Worm (Caenorhabditis elegans) whole organism, L1 larva: ENCODE results near the gene trpp-12.

Experiments
- aha-1 ChIP-seq: fragments of 150-350 bp; optimal IDR thresholded peaks from 2 replicates; lab custom pipeline; 2014; ENCODE audit warnings: missing biosample characterization, missing genetic modification characterization
- ceh-63 ChIP-seq: fragments of 200-800 bp; sonication (Bioruptor generic); optimal IDR thresholded peaks from 2 replicates; lab custom pipeline; 2018; ENCODE audit warnings: mild to moderate bottlenecking, missing genetic modification characterization, missing compliant biosample characterization
- ceh-88 ChIP-seq: fragments of 200-800 bp; sonication (Bioruptor generic); IDR thresholded peaks from 2 replicates; pipeline ENCODE4 v1.3.6; 2022; ENCODE audit warnings: missing genetic modification characterization, missing compliant biosample characterization
- ces-1 ChIP-seq: fragments of 150-350 bp; optimal IDR thresholded peaks from 2 replicates; lab custom pipeline; 2014; ENCODE audit warnings: missing biosample characterization, missing genetic modification reagents, missing genetic modification characterization
- dsc-1 ChIP-seq: sonication (generic microtip); optimal IDR thresholded peaks from 2 replicates; lab custom pipeline; 2016; ENCODE audit warnings: mild to moderate bottlenecking, missing genetic modification characterization, missing compliant biosample characterization
- efl-3 ChIP-seq: fragments of 200-800 bp; sonication (Bioruptor generic); optimal IDR thresholded peaks from 2 replicates; lab custom pipeline; 2018; ENCODE audit warnings: mild to moderate bottlenecking, missing genetic modification characterization, missing compliant biosample characterization
- egl-27 ChIP-seq, 2 experiments: fragments of 150-350 bp in 1 of 2; sonication (generic microtip); optimal IDR thresholded peaks; 3 replicates each; lab custom pipeline; 2017 to 2018; ENCODE audit warnings: missing biosample characterization in 2 of 2, missing genetic modification characterization in 2 of 2, missing genetic modification reagents in 2 of 2
- elt-2 ChIP-seq: sonication (generic microtip); optimal IDR thresholded peaks from 2 replicates; lab custom pipeline; 2016; ENCODE audit warnings: missing genetic modification characterization, mild to moderate bottlenecking, inconsistent platforms, missing compliant biosample characterization, missing genetic modification reagents
- elt-3 ChIP-seq, 6 experiments: fragments of 150-350 bp in 1 of 6; sonication (generic microtip); optimal IDR thresholded peaks; 2 replicates each; lab custom pipeline; 2017 to 2018; ENCODE audit warnings: missing biosample characterization in 6 of 6, missing genetic modification characterization in 6 of 6, inconsistent platforms in 1 of 6
- ets-5 ChIP-seq: fragments of 200-800 bp; sonication (Bioruptor generic); IDR thresholded peaks from 2 replicates; pipeline ENCODE4 v1.3.6; 2022; ENCODE audit warnings: missing genetic modification characterization, missing compliant biosample characterization
- fkh-10 ChIP-seq: sonication (generic microtip); optimal IDR thresholded peaks from 2 replicates; lab custom pipeline; 2017; ENCODE audit warnings: missing biosample characterization, missing genetic modification reagents, missing genetic modification characterization
- fkh-8 ChIP-seq: sonication (generic microtip); optimal IDR thresholded peaks from 2 replicates; lab custom pipeline; 2016; ENCODE audit warnings: mild to moderate bottlenecking, missing genetic modification characterization, missing compliant biosample characterization
- hpl-2 ChIP-seq: fragments of 150-350 bp; optimal IDR thresholded peaks from 2 replicates; lab custom pipeline; 2014; ENCODE audit warnings: missing biosample characterization, missing genetic modification reagents, missing genetic modification characterization
- irx-1 ChIP-seq: sonication (generic microtip); optimal IDR thresholded peaks from 2 replicates; lab custom pipeline; 2016; ENCODE audit warnings: missing genetic modification characterization, missing compliant biosample characterization
- lin-13 ChIP-seq: fragments of 150-350 bp; optimal IDR thresholded peaks from 2 replicates; lab custom pipeline; 2014; ENCODE audit warnings: missing biosample characterization, missing genetic modification reagents, missing genetic modification characterization
- lin-15B ChIP-seq: fragments of 150-350 bp; sonication (generic microtip); optimal IDR thresholded peaks from 3 replicates; lab custom pipeline; 2014; ENCODE audit warnings: missing biosample characterization, missing genetic modification characterization
- lin-35 ChIP-seq, 2 experiments: fragments of 150-350 bp; optimal IDR thresholded peaks; 2 replicates each; lab custom pipeline; 2014; ENCODE audit warnings: missing biosample characterization in 2 of 2, missing genetic modification characterization in 2 of 2, missing genetic modification reagents in 2 of 2
- lin-39 ChIP-seq: fragments of 150-350 bp; optimal IDR thresholded peaks from 2 replicates; lab custom pipeline; 2014; ENCODE audit warnings: missing biosample characterization, missing genetic modification reagents, missing genetic modification characterization
- mab-9 ChIP-seq: fragments of 200-800 bp; sonication (Bioruptor generic); IDR thresholded peaks from 2 replicates; pipeline ENCODE4 v1.3.6; 2022; ENCODE audit warnings: missing genetic modification reagents, missing genetic modification characterization, missing compliant biosample characterization
- mdl-1 ChIP-seq, 2 experiments: fragments of 150-350 bp; optimal IDR thresholded peaks; 2 replicates each; lab custom pipeline; 2014 to 2017; ENCODE audit warnings: missing biosample characterization in 2 of 2, missing genetic modification characterization in 2 of 2, inconsistent platforms in 1 of 2
- mef-2 ChIP-seq: fragments of 150-350 bp; optimal IDR thresholded peaks from 2 replicates; lab custom pipeline; 2014; ENCODE audit warnings: missing biosample characterization, missing genetic modification characterization
- nhr-12 ChIP-seq: sonication (generic microtip); optimal IDR thresholded peaks from 2 replicates; lab custom pipeline; 2017; ENCODE audit warnings: missing biosample characterization, missing genetic modification characterization
- nhr-20 ChIP-seq: sonication (generic microtip); optimal IDR thresholded peaks from 2 replicates; lab custom pipeline; 2016; ENCODE audit warnings: mild to moderate bottlenecking, missing genetic modification characterization, missing compliant biosample characterization
- nhr-28 ChIP-seq: fragments of 150-350 bp; optimal IDR thresholded peaks from 2 replicates; lab custom pipeline; 2014; ENCODE audit warnings: missing biosample characterization, missing genetic modification characterization
- nhr-77 ChIP-seq: fragments of 150-350 bp; optimal IDR thresholded peaks from 2 replicates; lab custom pipeline; 2014; ENCODE audit warnings: missing biosample characterization, missing genetic modification characterization
- nhr-84 ChIP-seq: sonication (generic microtip); optimal IDR thresholded peaks from 2 replicates; lab custom pipeline; 2017; ENCODE audit warnings: missing biosample characterization, missing genetic modification characterization
- nhr-85 ChIP-seq: sonication (generic microtip); peaks from one replicate; lab custom pipeline; 2016; ENCODE audit warnings: missing genetic modification characterization, inconsistent platforms, missing compliant biosample characterization
- nhr-90 ChIP-seq: sonication (generic microtip); optimal IDR thresholded peaks from 2 replicates; lab custom pipeline; 2016; ENCODE audit warnings: mild to moderate bottlenecking, missing genetic modification characterization, missing compliant biosample characterization; ENCODE audit not compliant: poor library complexity
- pax-3 ChIP-seq: fragments of 200-800 bp; sonication (Bioruptor generic); optimal IDR thresholded peaks from 2 replicates; lab custom pipeline; 2018; ENCODE audit warnings: mild to moderate bottlenecking, missing genetic modification characterization, moderate library complexity, missing compliant biosample characterization
- skn-1 ChIP-seq: fragments of 150-350 bp; optimal IDR thresholded peaks from 2 replicates; lab custom pipeline; 2014; ENCODE audit warnings: missing biosample characterization, missing genetic modification characterization
- sox-4 ChIP-seq: sonication (generic microtip); optimal IDR thresholded peaks from 2 replicates; lab custom pipeline; 2016; ENCODE audit warnings: missing genetic modification characterization, missing compliant biosample characterization
- sptf-1 ChIP-seq: fragments of 150-350 bp; optimal IDR thresholded peaks from 2 replicates; lab custom pipeline; 2014; ENCODE audit warnings: missing biosample characterization, missing genetic modification characterization
- sup-37 ChIP-seq: fragments of 200-800 bp; sonication (Bioruptor generic); optimal IDR thresholded peaks from 2 replicates; lab custom pipeline; 2018; ENCODE audit warnings: mild to moderate bottlenecking, missing genetic modification characterization, missing compliant biosample characterization
- swsn-7 ChIP-seq: sonication (generic microtip); optimal IDR thresholded peaks from 2 replicates; lab custom pipeline; 2016; ENCODE audit warnings: missing genetic modification characterization, missing compliant biosample characterization
- tbx-2 ChIP-seq: sonication (generic microtip); optimal IDR thresholded peaks from 2 replicates; lab custom pipeline; 2016; ENCODE audit warnings: missing genetic modification characterization, missing compliant biosample characterization
- tlp-1 ChIP-seq: fragments of 150-350 bp; optimal IDR thresholded peaks from 2 replicates; lab custom pipeline; 2014; ENCODE audit warnings: missing biosample characterization, missing genetic modification characterization
- unc-30 ChIP-seq: sonication (generic microtip); optimal IDR thresholded peaks from 2 replicates; lab custom pipeline; 2017; ENCODE audit warnings: missing biosample characterization, missing genetic modification characterization
- unc-86 ChIP-seq: sonication (generic microtip); optimal IDR thresholded peaks from 2 replicates; lab custom pipeline; 2016; ENCODE audit warnings: missing genetic modification characterization, missing compliant biosample characterization
- xbp-1 ChIP-seq: sonication (generic microtip); optimal IDR thresholded peaks from 2 replicates; lab custom pipeline; 2016; ENCODE audit warnings: missing genetic modification characterization, missing compliant biosample characterization
- zag-1 ChIP-seq: fragments of 150-350 bp; optimal IDR thresholded peaks from 2 replicates; lab custom pipeline; 2014; ENCODE audit warnings: missing biosample characterization, missing genetic modification characterization
- ztf-4 ChIP-seq: fragments of 150-350 bp; optimal IDR thresholded peaks from 2 replicates; lab custom pipeline; 2014; ENCODE audit warnings: missing biosample characterization, missing genetic modification characterization

Gene trpp-12

ce11 chrX:2401883-2402282, 7.6 kb upstream of the trpp-12 start, which contains the start of gene dhhc-9 (continued):
- TF ChIP-seq egl-27 (tag; optimal IDR thresholded peaks at IDR 0.05; lab: Kevin White, UChicago) (no peak), sox-4 (tag; lab: Kevin White, UChicago) (no peak), tbx-2 (tag; lab: Kevin White, UChicago) (peak; percentile 50), skn-1 (tag; lab: Kevin White, UChicago) (peak; percentile 89)

- TF ChIP-seq ztf-4 (tag; lab: Kevin White, UChicago) (no peak), pax-3 (tag; lab: Kevin White, UChicago) (no peak), sox-4 (tag; lab: Kevin White, UChicago) (no peak), nhr-85 (tag; lab: Kevin White, UChicago) (no peak), ceh-63 (no peak), nhr-77 (tag; lab: Kevin White, UChicago) (no peak), fkh-8 (tag; lab: Kevin White, UChicago) (no peak), efl-3 (GFP tag; lab: Kevin White, UChicago) (no peak), nhr-28 (tag; lab: Kevin White, UChicago) (no peak), elt-3 (tag; optimal IDR thresholded peaks at IDR 0.05; lab: Kevin White, UChicago) (no peak), xbp-1 (tag; lab: Kevin White, UChicago) (no peak), nhr-12 (no peak), tlp-1 (no peak), ets-5 (GFP tag; lab: Robert Waterston, UW) (no peak), nhr-84 (tag; lab: Kevin White, UChicago) (no peak)
Observed at ce11 chrX:2403724-2404123, 5.8 kb upstream of the trpp-12 start, which contains the start of gene C43H6.4. C43H6.4 (plus strand) TSS chrX:2404024.

DNA sequence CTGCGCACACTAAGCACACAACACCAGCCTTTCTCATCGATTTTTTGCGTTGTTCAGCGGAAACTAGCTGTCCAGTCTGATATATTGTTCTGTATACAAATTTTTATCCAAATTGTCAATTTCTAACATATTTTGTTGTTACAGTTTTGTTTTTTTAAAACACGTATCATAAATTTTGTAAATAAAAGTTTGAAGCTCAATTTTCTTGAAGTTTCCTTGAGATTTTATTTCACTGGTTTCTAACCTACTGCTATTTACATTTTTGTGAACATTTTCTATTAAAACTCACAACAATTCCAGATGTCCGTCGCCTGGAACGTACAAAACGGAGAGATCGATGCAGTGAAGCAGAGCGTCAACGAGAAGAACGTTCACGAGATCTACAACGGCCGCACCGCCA, 2.3 kb upstream of the trpp-12 start, which contains the start of gene mtpn-1:
TSS of gene mtpn-1 (plus strand) at position 301 of the 400 bp plus-strand sequence.
- TF ChIP-seq nhr-85 (tag; lab: Kevin White, UChicago) (peak; percentile 56), zag-1 (tag; lab: Kevin White, UChicago) (no peak), lin-15B (tag; lab: Kevin White, UChicago) (no peak)
- TF ChIP-seq, all 84 proteins: peak for 1

DNA sequence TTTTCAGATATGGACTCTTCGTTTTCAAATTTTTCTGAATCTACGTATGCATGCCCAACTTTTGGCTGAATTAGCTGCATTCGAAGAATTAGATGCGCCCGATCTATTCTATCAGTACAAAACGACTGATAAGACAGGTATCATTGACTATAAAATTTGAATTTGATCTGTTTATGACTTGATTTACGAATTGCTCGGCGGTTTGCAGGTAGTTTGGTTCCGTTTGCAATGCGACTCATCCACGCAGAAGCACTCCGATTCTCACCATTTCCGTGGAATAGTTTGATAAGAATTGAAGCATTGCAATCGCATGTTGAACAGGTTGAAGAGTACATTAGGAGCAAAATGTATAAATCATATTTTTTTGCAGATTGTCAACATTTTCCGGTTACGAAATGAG, 1.5 kb downstream of the trpp-12 start:
- TF ChIP-seq ceh-88 (no peak), elt-2 (tag; lab: Kevin White, UChicago) (peak; percentile 27), nhr-77 (tag; lab: Kevin White, UChicago) (no peak), mab-9 (GFP tag; lab: Robert Waterston, UW) (no peak), nhr-90 (tag; lab: Kevin White, UChicago) (no peak), fkh-8 (tag; lab: Kevin White, UChicago) (no peak), mef-2 (no peak), lin-13 (GFP tag; lab: Kevin White, UChicago) (no peak)
- TF ChIP-seq, all 84 proteins: peak for 1

- no peak for TF ChIP-seq elt-3 (tag; optimal IDR thresholded peaks at IDR 0.05; lab: Kevin White, UChicago)
Observed at ce11 chrX:2413277-2413676, 3.8 kb downstream of the trpp-12 start, which contains the start of gene hlh-15. hlh-15 (minus strand) TSS chrX:2413377.

ce11 chrX:2419777-2420176, 10.3 kb downstream of the trpp-12 start, which contains the start of gene glr-7:
glr-7 (minus strand) TSS chrX:2419877.
- no peak for TF ChIP-seq irx-1
- TF ChIP-seq unc-30 (tag; lab: Kevin White, UChicago), result no peak
- TF ChIP-seq nhr-84 (tag; lab: Kevin White, UChicago), result no peak
- no peak for TF ChIP-seq fkh-10 (GFP tag; lab: Kevin White, UChicago)
- TF ChIP-seq, all 84 proteins: peak for 0

ce11 chrX:2422123-2422522, 12.6 kb downstream of the trpp-12 start:
- TF ChIP-seq dsc-1 (tag; lab: Kevin White, UChicago) (no peak), unc-86 (tag; lab: Kevin White, UChicago) (no peak), hpl-2 (GFP tag; lab: Kevin White, UChicago) (no peak), skn-1 (tag; lab: Kevin White, UChicago) (no peak), pax-3 (tag; lab: Kevin White, UChicago) (no peak), nhr-90 (tag; lab: Kevin White, UChicago) (no peak), sptf-1 (no peak), nhr-85 (tag; lab: Kevin White, UChicago) (no peak), nhr-20 (tag; lab: Kevin White, UChicago) (no peak), sup-37 (no peak), lin-39 (tag; lab: Kevin White, UChicago) (no peak), aha-1 (tag; lab: Kevin White, UChicago) (no peak), swsn-7 (tag; lab: Kevin White, UChicago) (no peak), lin-35 (GFP tag; optimal IDR thresholded peaks at IDR 0.05; lab: Kevin White, UChicago) (no peak), egl-27 (tag; optimal IDR thresholded peaks at IDR 0.05; lab: Kevin White, UChicago) (no peak), ces-1 (no peak), mdl-1 (tag; optimal IDR thresholded peaks at IDR 0.05; lab: Kevin White, UChicago) (no peak)
